Worm (Caenorhabditis elegans): ENCODE measurements around the gene F33G12.3.
A peak's percentile ranks its signal among the peaks of the same experiment; 100 is the strongest.

F33G12.3 gene

DNA sequence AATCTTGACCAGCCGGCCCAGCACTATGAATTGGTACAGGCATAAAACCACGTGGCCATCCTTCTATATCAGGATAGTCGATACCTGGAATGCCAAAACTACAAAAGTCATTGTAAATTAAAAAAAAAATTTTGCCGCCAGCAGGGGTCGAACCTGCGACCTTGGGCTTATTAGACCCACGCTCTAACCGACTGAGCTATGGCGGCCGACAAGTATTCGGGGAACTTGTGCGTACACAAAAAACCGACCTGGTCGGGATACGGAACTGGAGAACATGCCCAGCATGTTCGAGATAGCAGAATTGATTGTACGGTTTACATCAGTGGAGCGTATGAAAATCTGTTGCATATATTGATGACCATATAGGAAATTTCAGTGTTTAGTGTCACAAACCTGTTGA, 23.5 kb upstream of the F33G12.3 start:
- TF ChIP-seq nhr-84 (tag; optimal IDR thresholded peaks at IDR 0.05) (no peak), C16A3.4 (tag; optimal IDR thresholded peaks at IDR 0.05) (peak; percentile 44), mab-9 (GFP tag; IDR thresholded peaks at IDR 0.05) (0 out of 2 replicates have a peak, but pooled peaks have one; percentile 43), lsy-2 (tag; optimal IDR thresholded peaks at IDR 0.05) (peak; percentile 76 to 79), lin-13 (GFP tag; optimal IDR thresholded peaks at IDR 0.05) (peak; percentile 62), zag-1 (tag; optimal IDR thresholded peaks at IDR 0.05) (no peak), ama-1 (optimal IDR thresholded peaks at IDR 0.05) (no peak), skn-1 (tag; optimal IDR thresholded peaks at IDR 0.05) (peak; percentile 43), egl-27 (tag; optimal IDR thresholded peaks at IDR 0.05) (no peak), pax-3 (tag; optimal IDR thresholded peaks at IDR 0.05) (peak; percentile 29), F16B12.6 (tag; optimal IDR thresholded peaks at IDR 0.05) (peak; percentile 26), pqm-1 (tag; optimal IDR thresholded peaks at IDR 0.05) (no peak), efl-1 (optimal IDR thresholded peaks at IDR 0.05) (peak; percentile 41 to 67), efl-1 (GFP tag; optimal IDR thresholded peaks at IDR 0.05 in 1 of 2) (peak; percentile 39 to 94), nhr-90 (tag; optimal IDR thresholded peaks at IDR 0.05; ENCODE audit: poor library complexity) (peak; percentile 74), unc-86 (tag; optimal IDR thresholded peaks at IDR 0.05) (no peak), C34B4.2 (tag; optimal IDR thresholded peaks at IDR 0.05) (no peak), isw-1 (GFP tag; IDR thresholded peaks at IDR 0.05) (no peak; the same call in 1 of the 2 replicates), ztf-4 (tag; optimal IDR thresholded peaks at IDR 0.05) (no peak), pag-3 (tag; optimal IDR thresholded peaks at IDR 0.05; ENCODE audit: borderline replicate concordance, insufficient read depth) (no peak), tlp-1 (tag; optimal IDR thresholded peaks at IDR 0.05) (no peak), nhr-19 (GFP tag; conservative IDR thresholded peaks at IDR 0.05) (peak; percentile 76), nhr-85 (tag) (peak; percentile 81), ceh-90 (tag; optimal IDR thresholded peaks at IDR 0.05) (no peak), lir-3 (tag; optimal IDR thresholded peaks at IDR 0.05; ENCODE audit: poor library complexity) (peak; percentile 38), ztf-11 (tag; optimal IDR thresholded peaks at IDR 0.05) (no peak), hpl-2 (GFP tag; optimal IDR thresholded peaks at IDR 0.05) (no peak), ets-5 (GFP tag; IDR thresholded peaks at IDR 0.05) (no peak), vab-15 (tag; optimal IDR thresholded peaks at IDR 0.05) (no peak), tbx-2 (tag; optimal IDR thresholded peaks at IDR 0.05) (peak; percentile 54), ces-1 (GFP tag; optimal IDR thresholded peaks at IDR 0.05) (no peak), sptf-1 (tag; optimal IDR thresholded peaks at IDR 0.05) (no peak), nhr-12 (tag; optimal IDR thresholded peaks at IDR 0.05) (no peak), elt-2 (tag; optimal IDR thresholded peaks at IDR 0.05) (peak; percentile 89), nhr-77 (tag; optimal IDR thresholded peaks at IDR 0.05) (peak; percentile 23), hlh-17 (GFP tag; optimal IDR thresholded peaks at IDR 0.05; ENCODE audit: borderline replicate concordance) (no peak), dpl-1 (GFP tag; optimal IDR thresholded peaks at IDR 0.05) (peak; percentile 31 to 47 (median 44)), fkh-10 (GFP tag; optimal IDR thresholded peaks at IDR 0.05) (no peak), hlh-4 (tag; optimal IDR thresholded peaks at IDR 0.05) (no peak), mep-1 (tag; optimal IDR thresholded peaks at IDR 0.05) (peak; percentile 67), egl-13 (tag; optimal IDR thresholded peaks at IDR 0.05) (no peak), nhr-11 (tag; optimal IDR thresholded peaks at IDR 0.05) (no peak), efl-3 (GFP tag; optimal IDR thresholded peaks at IDR 0.05) (no peak), grh-1 (GFP tag; IDR thresholded peaks at IDR 0.05) (0 out of 2 replicates have a peak, but pooled peaks have one; percentile 21), unc-30 (tag; optimal IDR thresholded peaks at IDR 0.05) (no peak), nhr-28 (tag; optimal IDR thresholded peaks at IDR 0.05) (no peak), snu-23 (GFP tag; optimal IDR thresholded peaks at IDR 0.05) (peak; percentile 79), swsn-7 (tag; optimal IDR thresholded peaks at IDR 0.05) (peak; percentile 59), sox-4 (tag; optimal IDR thresholded peaks at IDR 0.05) (no peak), mef-2 (tag; optimal IDR thresholded peaks at IDR 0.05) (no peak), sup-37 (GFP tag; optimal IDR thresholded peaks at IDR 0.05) (no peak), ceh-82 (tag; optimal IDR thresholded peaks at IDR 0.05) (peak in 2 of 3 experiments; percentile 11), xbp-1 (tag; optimal IDR thresholded peaks at IDR 0.05) (peak; percentile 49), nhr-71 (tag; optimal IDR thresholded peaks at IDR 0.05) (peak; percentile 74)

Data from whole organism, L1 larva.